Worm (Caenorhabditis elegans): ENCODE data around the gene C45G9.4.

C45G9.4 gene

DNA sequence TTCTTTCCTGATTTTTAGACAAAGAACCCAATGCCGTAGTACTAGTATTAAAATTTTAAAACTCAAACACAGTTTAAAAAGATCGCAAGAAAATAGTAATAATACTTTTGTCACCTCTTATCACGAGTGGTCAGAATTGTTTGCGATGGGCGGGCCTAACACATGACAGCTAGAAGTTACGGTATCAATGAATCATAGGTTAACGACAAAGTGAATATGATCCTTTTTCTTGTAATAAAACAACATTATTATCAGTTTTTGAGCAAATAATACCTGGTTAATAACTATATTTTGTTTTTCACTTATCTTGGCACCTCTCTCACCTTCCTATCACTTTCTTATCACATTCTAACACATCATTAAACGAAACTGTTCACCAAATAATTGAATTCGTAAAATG is 50.5 kb downstream of the C45G9.4 start:
- TF ChIP-seq snpc-3.4 (tag; optimal IDR thresholded peaks at IDR 0.05) (no peak), nhr-80 (tag; optimal IDR thresholded peaks at IDR 0.05) (peak; percentile 23), F37B4.10 (GFP tag; IDR thresholded peaks at IDR 0.05) (no peak), rec-8 (tag; optimal IDR thresholded peaks at IDR 0.05) (no peak)
